Worm (Caenorhabditis elegans) whole organism, early embryonic: ENCODE data around the gene srj-24.

Experiments used
- B0310.2 ChIP-seq: sonication (generic microtip); optimal IDR thresholded peaks from 2 replicates; lab custom pipeline; 2016; ENCODE audit warnings: mild to moderate bottlenecking, missing genetic modification characterization, missing compliant biosample characterization
- F13C5.2 ChIP-seq: sonication (generic microtip); optimal IDR thresholded peaks from 2 replicates; lab custom pipeline; 2017; ENCODE audit warnings: mild to moderate bottlenecking, missing genetic modification characterization, inconsistent platforms, missing compliant biosample characterization
- aly-1 ChIP-seq: sonication (generic microtip); optimal IDR thresholded peaks from 2 replicates; lab custom pipeline; 2016; ENCODE audit warnings: missing genetic modification characterization, missing compliant biosample characterization
- ama-1 ChIP-seq: fragments of 150-350 bp; optimal IDR thresholded peaks from 2 replicates; lab custom pipeline; 2014
- ceh-13 ChIP-seq: fragments of 200-800 bp; sonication (Bioruptor generic); optimal IDR thresholded peaks from 2 replicates; lab custom pipeline; 2018; ENCODE audit warnings: mild to moderate bottlenecking, missing genetic modification characterization, missing compliant biosample characterization
- ceh-36 ChIP-seq: sonication (generic microtip); optimal IDR thresholded peaks from 2 replicates; lab custom pipeline; 2016; ENCODE audit warnings: missing genetic modification characterization, inconsistent platforms, missing compliant biosample characterization
- ets-7 ChIP-seq: sonication (generic microtip); optimal IDR thresholded peaks from 2 replicates; lab custom pipeline; 2016; ENCODE audit warnings: missing genotype, missing genetic modification characterization, missing compliant biosample characterization
- flt-1 ChIP-seq: fragments of 200-800 bp; sonication (Bioruptor generic); IDR thresholded peaks from 2 replicates; pipeline ENCODE4 v1.3.6; 2022; ENCODE audit warnings: missing genetic modification characterization, missing compliant biosample characterization
- hmbx-1 ChIP-seq: sonication (generic microtip); optimal IDR thresholded peaks from 2 replicates; lab custom pipeline; 2016; ENCODE audit warnings: mild to moderate bottlenecking, missing genetic modification characterization, missing compliant biosample characterization
- hmg-4 ChIP-seq: fragments of 200-800 bp; sonication (Bioruptor generic); optimal IDR thresholded peaks from 2 replicates; lab custom pipeline; 2018; ENCODE audit warnings: mild to moderate bottlenecking, missing genetic modification characterization, missing compliant biosample characterization
- hnd-1 ChIP-seq: sonication (generic microtip); optimal IDR thresholded peaks from 2 replicates; lab custom pipeline; 2016; ENCODE audit warnings: missing genetic modification characterization, missing compliant biosample characterization
- pes-1 ChIP-seq: fragments of 200-800 bp; sonication (Bioruptor generic); IDR thresholded peaks from 2 replicates; pipeline ENCODE4 v1.3.6; 2022; ENCODE audit warnings: missing genetic modification reagents, missing genetic modification characterization, missing compliant biosample characterization
- scrt-1 ChIP-seq: fragments of 200-800 bp; sonication (Bioruptor generic); IDR thresholded peaks from 2 replicates; pipeline ENCODE4 v1.3.6; 2022; ENCODE audit warnings: missing genetic modification characterization, missing compliant biosample characterization
- sea-1 ChIP-seq: fragments of 200-800 bp; sonication (Bioruptor generic); conservative IDR thresholded peaks from 2 replicates; pipeline ENCODE4 v1.3.6; 2022; ENCODE audit warnings: missing genetic modification characterization, missing compliant biosample characterization
- tbx-11 ChIP-seq: fragments of 200-800 bp; sonication (Bioruptor generic); IDR thresholded peaks from 2 replicates; pipeline ENCODE4 v1.3.6; 2022; ENCODE audit warnings: missing genetic modification characterization, missing compliant biosample characterization
- tbx-37 ChIP-seq: fragments of 200-800 bp; sonication (Bioruptor generic); conservative IDR thresholded peaks from 2 replicates; pipeline ENCODE4 v1.3.6; 2022; ENCODE audit warnings: missing genetic modification reagents, missing genetic modification characterization, missing compliant biosample characterization
- tra-4 ChIP-seq: sonication (generic microtip); optimal IDR thresholded peaks from 2 replicates; lab custom pipeline; 2017; ENCODE audit warnings: missing genetic modification characterization, missing compliant biosample characterization

srj-24 gene

DNA sequence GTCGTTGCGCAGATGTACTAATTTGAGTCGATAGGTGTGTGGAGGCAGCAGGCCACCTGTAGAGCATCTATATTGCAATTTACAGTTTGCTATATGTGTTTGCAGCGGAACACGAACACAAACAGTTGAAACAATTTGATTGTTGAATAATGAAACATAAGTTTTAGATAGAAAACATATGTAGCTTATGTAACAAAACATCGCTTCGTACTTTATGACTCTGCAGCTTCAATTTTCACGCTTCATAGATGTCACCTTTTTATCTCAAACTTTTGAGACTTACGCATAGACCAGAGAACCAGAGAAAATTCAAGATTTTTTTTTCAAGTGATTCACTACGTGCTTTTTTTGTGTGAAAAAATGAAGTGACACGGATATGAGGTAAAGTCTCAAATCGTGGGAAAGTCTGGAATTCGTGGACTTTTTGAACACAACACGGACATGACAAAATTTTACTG lies 14.7 kb downstream of the srj-24 start, which contains the start of gene fbxb-72:
TSS of gene fbxb-72 (minus strand) at position 58 of the 458 bp plus-strand sequence.
- TF ChIP-seq flt-1 (GFP tag; lab: Robert Waterston, UW) (no peak), tbx-11 (no peak), ama-1 (lab: Kevin White, UChicago) (no peak), ets-7 (tag; lab: Kevin White, UChicago) (no peak), ceh-13 (GFP tag; lab: Kevin White, UChicago) (no peak), hmg-4 (GFP tag; lab: Kevin White, UChicago) (no peak), hnd-1 (tag; lab: Kevin White, UChicago) (no peak), sea-1 (GFP tag; lab: Robert Waterston, UW) (no peak), tbx-37 (GFP tag; lab: Robert Waterston, UW) (no peak), aly-1 (tag; lab: Kevin White, UChicago) (no peak), F13C5.2 (no peak), hmbx-1 (tag; lab: Kevin White, UChicago) (no peak), ceh-36 (tag; lab: Kevin White, UChicago) (no peak)

DNA sequence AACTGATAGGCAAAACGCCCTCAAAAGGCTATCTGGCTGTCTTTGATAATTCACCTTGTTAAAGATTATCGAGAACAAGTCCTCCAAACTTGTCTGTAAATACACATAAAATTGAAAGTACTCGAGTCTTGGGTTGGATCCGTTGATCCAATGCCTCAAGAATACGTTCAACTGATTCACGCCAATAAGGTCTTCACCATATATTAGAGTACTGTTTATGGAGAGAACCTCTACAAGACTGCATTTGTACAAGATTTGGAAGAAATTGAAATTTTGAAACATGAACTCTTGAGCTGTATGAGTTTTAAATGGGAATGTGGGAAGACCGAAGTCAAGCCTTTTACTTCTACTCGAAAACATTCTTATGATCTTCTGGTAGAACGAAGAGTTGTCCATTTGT lies 15.8 kb downstream of the srj-24 start:
- TF ChIP-seq tbx-37 (GFP tag; lab: Robert Waterston, UW): no peak
- no peak for TF ChIP-seq B0310.2 (tag; lab: Kevin White, UChicago)
- no peak for TF ChIP-seq ama-1 (lab: Kevin White, UChicago)
- no peak for TF ChIP-seq sea-1 (GFP tag; lab: Robert Waterston, UW)
- TF ChIP-seq hmg-4 (GFP tag; lab: Kevin White, UChicago): no peak
- TF ChIP-seq ceh-13 (GFP tag; lab: Kevin White, UChicago): no peak
- no peak for TF ChIP-seq aly-1 (tag; lab: Kevin White, UChicago)
- no peak for TF ChIP-seq hnd-1 (tag; lab: Kevin White, UChicago)
- TF ChIP-seq tbx-11: no peak
- no peak for TF ChIP-seq ceh-36 (tag; lab: Kevin White, UChicago)
- TF ChIP-seq scrt-1 (GFP tag; lab: Robert Waterston, UW): no peak
- TF ChIP-seq tra-4: no peak
- no peak for TF ChIP-seq ets-7 (tag; lab: Kevin White, UChicago)
- TF ChIP-seq pes-1 (GFP tag; lab: Robert Waterston, UW): no peak
- no peak for TF ChIP-seq flt-1 (GFP tag; lab: Robert Waterston, UW)
- TF ChIP-seq F13C5.2: no peak
- no peak for TF ChIP-seq hmbx-1 (tag; lab: Kevin White, UChicago)

DNA sequence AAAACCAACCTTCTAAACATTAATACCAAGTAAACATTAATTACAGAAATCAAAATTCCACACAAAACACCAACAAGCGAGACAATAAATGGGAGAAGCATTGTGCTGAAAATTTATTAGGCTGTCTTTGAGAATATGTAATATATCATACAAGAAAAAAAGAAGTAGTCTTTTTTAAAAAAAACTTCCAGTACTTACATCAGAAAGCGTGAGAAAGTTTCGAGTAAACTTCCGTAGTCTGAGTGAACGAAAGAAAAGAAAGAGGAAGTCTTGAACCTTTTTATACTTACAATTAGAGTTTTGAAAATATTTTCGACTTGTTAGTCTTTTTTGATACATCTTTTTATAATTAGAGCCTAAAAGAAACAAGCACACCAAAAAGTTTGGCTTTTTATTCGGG lies 18.9 kb downstream of the srj-24 start, which contains the start of gene srbc-40:
TSS of gene srbc-40 (minus strand) at position 101 of the 400 bp plus-strand sequence.
- TF ChIP-seq aly-1 (tag; lab: Kevin White, UChicago) (no peak), sea-1 (GFP tag; lab: Robert Waterston, UW) (no peak), pes-1 (GFP tag; lab: Robert Waterston, UW) (no peak), hmbx-1 (tag; lab: Kevin White, UChicago) (no peak), F13C5.2 (no peak), B0310.2 (tag; lab: Kevin White, UChicago) (no peak), ama-1 (lab: Kevin White, UChicago) (no peak), tbx-11 (no peak), ceh-13 (GFP tag; lab: Kevin White, UChicago) (no peak), tbx-37 (GFP tag; lab: Robert Waterston, UW) (no peak), hnd-1 (tag; lab: Kevin White, UChicago) (no peak), ets-7 (tag; lab: Kevin White, UChicago) (no peak), flt-1 (GFP tag; lab: Robert Waterston, UW) (no peak), ceh-36 (tag; lab: Kevin White, UChicago) (no peak), tra-4 (no peak), hmg-4 (GFP tag; lab: Kevin White, UChicago) (no peak), scrt-1 (GFP tag; lab: Robert Waterston, UW) (no peak)

DNA sequence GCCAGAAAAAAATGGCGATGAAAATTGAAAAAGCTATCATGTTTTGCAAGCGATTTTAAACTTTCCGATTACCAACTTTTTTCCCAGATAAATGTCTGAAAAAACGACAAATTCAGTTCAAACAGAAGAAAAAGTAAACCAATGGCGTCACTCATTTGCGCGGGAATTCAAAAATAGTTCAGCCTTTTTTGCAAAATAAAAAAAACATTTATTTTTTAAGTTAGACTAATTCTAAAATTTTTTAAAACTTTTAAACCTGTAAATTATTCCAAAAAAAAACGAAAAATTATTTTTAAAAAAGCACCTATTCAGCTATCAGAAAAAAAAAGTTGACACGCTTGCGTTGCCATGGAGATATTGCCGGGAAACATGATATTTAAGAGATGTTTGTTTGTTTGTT lies 25.8 kb downstream of the srj-24 start, which contains the start of gene cyp-33C11:
TSS of gene cyp-33C11 (minus strand) at position 101 of the 400 bp plus-strand sequence.
- no peak for TF ChIP-seq hmbx-1 (tag; lab: Kevin White, UChicago)
- no peak for TF ChIP-seq B0310.2 (tag; lab: Kevin White, UChicago)
- TF ChIP-seq hnd-1 (tag; lab: Kevin White, UChicago): no peak
- TF ChIP-seq ama-1 (lab: Kevin White, UChicago): no peak
- TF ChIP-seq ceh-36 (tag; lab: Kevin White, UChicago): no peak
- no peak for TF ChIP-seq flt-1 (GFP tag; lab: Robert Waterston, UW)
- no peak for TF ChIP-seq pes-1 (GFP tag; lab: Robert Waterston, UW)
- no peak for TF ChIP-seq F13C5.2
- no peak for TF ChIP-seq sea-1 (GFP tag; lab: Robert Waterston, UW)

DNA sequence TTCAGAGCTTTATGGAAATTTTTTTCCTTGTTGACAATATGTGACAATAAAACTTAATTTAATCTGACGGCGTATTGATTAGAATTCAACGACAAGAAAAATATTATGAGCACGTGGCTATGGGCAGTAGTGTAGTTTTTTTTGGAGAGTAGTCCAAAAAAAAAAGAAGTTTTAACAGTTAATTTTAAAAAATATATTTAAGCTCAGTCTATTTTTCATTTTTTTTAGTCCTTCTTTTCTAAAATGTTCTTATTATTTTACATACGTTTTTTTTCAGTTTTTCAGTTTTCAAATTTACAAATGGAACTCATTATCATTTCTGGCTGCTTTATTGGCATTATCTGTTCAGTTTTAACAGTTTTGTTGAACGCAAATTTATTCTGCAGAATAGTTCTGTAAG lies 29.9 kb downstream of the srj-24 start, which contains the start of gene srbc-39:
TSS of gene srbc-39 (plus strand) at position 301 of the 400 bp plus-strand sequence.
- TF ChIP-seq tbx-11: no peak
- no peak for TF ChIP-seq sea-1 (GFP tag; lab: Robert Waterston, UW)
- TF ChIP-seq hmg-4 (GFP tag; lab: Kevin White, UChicago): no peak
- no peak for TF ChIP-seq flt-1 (GFP tag; lab: Robert Waterston, UW)
- no peak for TF ChIP-seq aly-1 (tag; lab: Kevin White, UChicago)
- TF ChIP-seq ets-7 (tag; lab: Kevin White, UChicago): no peak
- no peak for TF ChIP-seq tbx-37 (GFP tag; lab: Robert Waterston, UW)
- TF ChIP-seq scrt-1 (GFP tag; lab: Robert Waterston, UW): no peak
- no peak for TF ChIP-seq B0310.2 (tag; lab: Kevin White, UChicago)
- TF ChIP-seq ceh-36 (tag; lab: Kevin White, UChicago): no peak
- TF ChIP-seq hmbx-1 (tag; lab: Kevin White, UChicago): no peak
- TF ChIP-seq tra-4: no peak
- TF ChIP-seq hnd-1 (tag; lab: Kevin White, UChicago): no peak
- no peak for TF ChIP-seq ceh-13 (GFP tag; lab: Kevin White, UChicago)
- TF ChIP-seq F13C5.2: no peak

DNA sequence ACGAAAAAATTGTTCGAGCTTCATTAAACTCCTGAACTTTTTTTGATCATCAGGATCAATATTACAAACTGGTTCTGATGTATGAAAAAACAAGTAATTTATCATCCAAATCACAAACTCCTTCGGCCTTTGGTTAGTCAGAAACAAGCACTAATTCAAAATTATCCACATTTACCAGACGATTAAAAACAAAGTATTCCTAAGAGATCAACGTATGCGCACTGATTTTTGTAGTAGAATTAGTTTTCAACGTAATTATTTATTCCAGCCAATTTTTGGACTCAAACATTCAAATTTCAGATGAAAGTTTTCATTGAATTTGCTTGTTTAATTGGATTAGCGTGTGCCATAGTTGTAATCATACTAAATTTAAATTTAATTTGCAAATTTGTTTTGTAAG lies 31.8 kb downstream of the srj-24 start, which contains the start of gene srbc-38:
TSS of gene srbc-38 (plus strand) at position 301 of the 400 bp plus-strand sequence.
- TF ChIP-seq pes-1 (GFP tag; lab: Robert Waterston, UW) (no peak), sea-1 (GFP tag; lab: Robert Waterston, UW) (no peak), tbx-37 (GFP tag; lab: Robert Waterston, UW) (no peak), ets-7 (tag; lab: Kevin White, UChicago) (no peak)
